Fruit fly (Drosophila melanogaster) whole organism, embryonic: ENCODE data around the gene DCTN6-p27.

Experiments used
- Atf-2 ChIP-seq: fragments of 200-800 bp; sonication (Bioruptor generic); optimal IDR thresholded peaks from 2 replicates; lab custom pipeline; 2016; ENCODE audit warnings: missing biosample characterization, missing genetic modification characterization
- Atf6 ChIP-seq: fragments of 200-800 bp; sonication (Bioruptor generic); IDR thresholded peaks from 2 replicates; pipeline ENCODE4 v1.3.6; 2022; ENCODE audit warnings: missing biosample characterization, missing genetic modification characterization
- BEAF-32 ChIP-seq: fragments of 200-800 bp; sonication (Bioruptor generic); optimal IDR thresholded peaks from 3 replicates; lab custom pipeline; 2017; ENCODE audit warnings: missing biosample characterization, missing genetic modification characterization, mild to moderate bottlenecking, moderate library complexity, missing genetic modification reagents
- CG10431 ChIP-seq: fragments of 200-800 bp; sonication (Bioruptor generic); optimal IDR thresholded peaks from 3 replicates; lab custom pipeline; 2018; ENCODE audit warnings: missing biosample characterization, mild to moderate bottlenecking, missing genetic modification characterization
- CG10979 ChIP-seq: fragments of 200-800 bp; sonication (Bioruptor generic); optimal IDR thresholded peaks from 2 replicates; lab custom pipeline; 2018; ENCODE audit warnings: missing biosample characterization, mild to moderate bottlenecking, missing genetic modification characterization, moderate library complexity
- CG12236 ChIP-seq: fragments of 200-800 bp; sonication (Bioruptor generic); optimal IDR thresholded peaks from 2 replicates; lab custom pipeline; 2016; ENCODE audit warnings: missing biosample characterization, missing genetic modification characterization
- CG12659 ChIP-seq: fragments of 200-800 bp; sonication (Bioruptor generic); optimal IDR thresholded peaks from 3 replicates; lab custom pipeline; 2017; ENCODE audit warnings: mild to moderate bottlenecking, missing biosample characterization, missing genetic modification reagents, missing genetic modification characterization
- CG14014 ChIP-seq: fragments of 200-800 bp; sonication (Bioruptor generic); IDR thresholded peaks from 2 replicates; pipeline ENCODE4 v1.3.6; 2022; ENCODE audit warnings: missing biosample characterization, missing genetic modification characterization
- CG14710 ChIP-seq: fragments of 200-800 bp; sonication (Bioruptor generic); optimal IDR thresholded peaks from 3 replicates; lab custom pipeline; 2019; ENCODE audit warnings: missing biosample characterization, mild to moderate bottlenecking, missing genetic modification characterization, moderate library complexity
- CG1603 ChIP-seq: fragments of 200-800 bp; sonication (Bioruptor generic); optimal IDR thresholded peaks from 2 replicates; lab custom pipeline; 2019; ENCODE audit warnings: missing biosample characterization, mild to moderate bottlenecking, missing genetic modification characterization, moderate library complexity
- CG17612 ChIP-seq: fragments of 200-800 bp; sonication (Bioruptor generic); IDR thresholded peaks from 2 replicates; pipeline ENCODE4 v1.3.6; 2022; ENCODE audit warnings: missing biosample characterization, missing genetic modification characterization
- CG18619 ChIP-seq: fragments of 200-800 bp; sonication (Bioruptor generic); optimal IDR thresholded peaks from 3 replicates; lab custom pipeline; 2017; ENCODE audit warnings: missing biosample characterization, mild to moderate bottlenecking, missing genetic modification characterization
- CG31365 ChIP-seq: fragments of 200-800 bp; sonication (Bioruptor generic); optimal IDR thresholded peaks from 2 replicates; lab custom pipeline; 2018; ENCODE audit warnings: missing biosample characterization, mild to moderate bottlenecking, missing genetic modification characterization
- CG31388 ChIP-seq: fragments of 200-800 bp; sonication (Bioruptor generic); optimal IDR thresholded peaks from 2 replicates; lab custom pipeline; 2016; ENCODE audit warnings: missing biosample characterization, missing genetic modification characterization
- CG32532 ChIP-seq: fragments of 200-800 bp; sonication (Bioruptor generic); IDR thresholded peaks from 2 replicates; pipeline ENCODE4 v1.3.6; 2022; ENCODE audit warnings: missing biosample characterization, missing genetic modification characterization
- CG33557 ChIP-seq: fragments of 200-800 bp; sonication (Bioruptor generic); optimal IDR thresholded peaks from 2 replicates; lab custom pipeline; 2019; ENCODE audit warnings: missing biosample characterization, mild to moderate bottlenecking, missing genetic modification characterization, moderate library complexity
- CG4328 ChIP-seq: fragments of 200-800 bp; sonication (Bioruptor generic); optimal IDR thresholded peaks from 3 replicates; lab custom pipeline; 2017; ENCODE audit warnings: missing biosample characterization, missing genetic modification reagents, missing genetic modification characterization
- CG5180 ChIP-seq: fragments of 200-800 bp; sonication (Bioruptor generic); optimal IDR thresholded peaks from 3 replicates; lab custom pipeline; 2017; ENCODE audit warnings: missing biosample characterization, missing genetic modification characterization, mild to moderate bottlenecking, moderate library complexity, missing genetic modification reagents
- CG5245 ChIP-seq: fragments of 200-800 bp; sonication (Bioruptor generic); optimal IDR thresholded peaks from 3 replicates; lab custom pipeline; 2016; ENCODE audit warnings: missing biosample characterization, missing genetic modification characterization
- CG5953 ChIP-seq: fragments of 200-800 bp; sonication (Bioruptor generic); IDR thresholded peaks from 2 replicates; pipeline ENCODE4 v1.3.6; 2022; ENCODE audit warnings: missing biosample characterization, missing genetic modification characterization
- CG6175 ChIP-seq: fragments of 200-800 bp; sonication (Bioruptor generic); IDR thresholded peaks from 3 replicates; pipeline ENCODE4 v1.3.6; 2022; ENCODE audit warnings: missing biosample characterization, missing genetic modification characterization
- CG6272 ChIP-seq: fragments of 200-800 bp; sonication (Bioruptor generic); IDR thresholded peaks from 2 replicates; pipeline ENCODE4 v1.3.6; 2022; ENCODE audit warnings: missing biosample characterization, missing genetic modification characterization
- CG6791 ChIP-seq: fragments of 200-800 bp; sonication (Bioruptor generic); IDR thresholded peaks from 3 replicates; pipeline ENCODE4 v1.3.6; 2022; ENCODE audit warnings: missing biosample characterization, missing genetic modification characterization; ENCODE audit not compliant: partially characterized antibody
- CG6854 ChIP-seq: fragments of 200-800 bp; sonication (Bioruptor generic); optimal IDR thresholded peaks from 3 replicates; lab custom pipeline; 2017; ENCODE audit warnings: missing biosample characterization, mild to moderate bottlenecking, missing genetic modification characterization
- CG7745 ChIP-seq: fragments of 200-800 bp; sonication (Bioruptor generic); optimal IDR thresholded peaks from 2 replicates; lab custom pipeline; 2018; ENCODE audit warnings: missing biosample characterization, mild to moderate bottlenecking, missing genetic modification characterization, moderate library complexity
- CG7987 ChIP-seq: fragments of 200-800 bp; sonication (Bioruptor generic); optimal IDR thresholded peaks from 2 replicates; lab custom pipeline; 2018; ENCODE audit warnings: missing biosample characterization, mild to moderate bottlenecking, missing genetic modification characterization, moderate library complexity
- CG8281 ChIP-seq: fragments of 200-800 bp; sonication (Bioruptor generic); optimal IDR thresholded peaks from 2 replicates; lab custom pipeline; 2018; ENCODE audit warnings: missing biosample characterization, mild to moderate bottlenecking, missing genetic modification characterization, moderate library complexity
- CG9797 ChIP-seq: fragments of 200-800 bp; sonication (Bioruptor generic); optimal IDR thresholded peaks from 3 replicates; lab custom pipeline; 2018; ENCODE audit warnings: missing biosample characterization, mild to moderate bottlenecking, missing genetic modification characterization
- Doc3 ChIP-seq: fragments of 200-800 bp; sonication (Bioruptor generic); IDR thresholded peaks from 3 replicates; pipeline ENCODE4 v1.3.6; 2022; ENCODE audit warnings: missing biosample characterization, missing genetic modification characterization; ENCODE audit not compliant: partially characterized antibody
- Dref ChIP-seq: fragments of 200-800 bp; sonication (Bioruptor generic); IDR thresholded peaks from 2 replicates; pipeline ENCODE4 v1.3.6; 2022; ENCODE audit warnings: missing biosample characterization, missing genetic modification characterization
- Tbp ChIP-seq: fragments of >200 bp; optimal IDR thresholded peaks from 2 replicates; lab custom pipeline; 2018; ENCODE audit warnings: missing biosample characterization, missing genetic modification characterization
- ash1 ChIP-seq: fragments of 200-800 bp; sonication (Bioruptor generic); optimal IDR thresholded peaks from 2 replicates; lab custom pipeline; 2018; ENCODE audit warnings: missing biosample characterization, mild to moderate bottlenecking, missing genetic modification characterization
- ci ChIP-seq: fragments of 200-800 bp; sonication (Bioruptor generic); IDR thresholded peaks from 3 replicates; pipeline ENCODE4 v1.3.6; 2022; ENCODE audit warnings: missing biosample characterization, missing genetic modification characterization
- da ChIP-seq: fragments of 200-800 bp; sonication (Bioruptor generic); optimal IDR thresholded peaks from 2 replicates; lab custom pipeline; 2016; ENCODE audit warnings: missing biosample characterization, missing genetic modification characterization
- dati ChIP-seq: fragments of 200-800 bp; sonication (Bioruptor generic); IDR thresholded peaks from 2 replicates; pipeline ENCODE4 v1.3.6; 2022; ENCODE audit warnings: missing biosample characterization, missing genetic modification characterization
- exex ChIP-seq: fragments of 200-800 bp; sonication (Bioruptor generic); optimal IDR thresholded peaks from 4 replicates; lab custom pipeline; 2018; ENCODE audit warnings: missing biosample characterization, mild to moderate bottlenecking, missing genetic modification characterization, moderate library complexity
- gt ChIP-seq: fragments of 200-800 bp; sonication (Bioruptor generic); IDR thresholded peaks from 2 replicates; pipeline ENCODE4 v1.3.6; 2022; ENCODE audit warnings: missing biosample characterization, missing genetic modification characterization
- her ChIP-seq: fragments of 200-800 bp; sonication (Bioruptor generic); optimal IDR thresholded peaks from 2 replicates; lab custom pipeline; 2016; ENCODE audit warnings: missing biosample characterization, missing genetic modification characterization
- kni ChIP-seq: fragments of 200-800 bp; sonication (Bioruptor generic); optimal IDR thresholded peaks from 3 replicates; lab custom pipeline; 2017; ENCODE audit warnings: mild to moderate bottlenecking, missing biosample characterization, missing genetic modification reagents, missing genetic modification characterization
- lab ChIP-seq: fragments of 200-800 bp; sonication (Bioruptor generic); optimal IDR thresholded peaks from 3 replicates; lab custom pipeline; 2017; ENCODE audit warnings: missing biosample characterization, missing genetic modification characterization, mild to moderate bottlenecking, moderate library complexity, missing genetic modification reagents
- lbe ChIP-seq: fragments of 200-800 bp; sonication (Bioruptor generic); optimal IDR thresholded peaks from 2 replicates; lab custom pipeline; 2016; ENCODE audit warnings: missing biosample characterization, mild to moderate bottlenecking, missing genetic modification characterization
- mam ChIP-seq: fragments of 200-800 bp; sonication (Bioruptor generic); optimal IDR thresholded peaks from 3 replicates; lab custom pipeline; 2016; ENCODE audit warnings: missing biosample characterization, missing genetic modification characterization
- otp ChIP-seq: fragments of 200-800 bp; sonication (Bioruptor generic); IDR thresholded peaks from 3 replicates; pipeline ENCODE4, ENCODE4 v1.3.6; 2022; ENCODE audit warnings: missing biosample characterization, missing genetic modification characterization
- p53 ChIP-seq: fragments of 200-800 bp; sonication (Bioruptor generic); optimal IDR thresholded peaks from 2 replicates; lab custom pipeline; 2016; ENCODE audit warnings: missing biosample characterization, missing genetic modification characterization
- pnt ChIP-seq: fragments of 200-800 bp; sonication (Bioruptor generic); optimal IDR thresholded peaks from 3 replicates; lab custom pipeline; 2016; ENCODE audit warnings: missing biosample characterization, missing genetic modification characterization
- seq ChIP-seq: fragments of 200-800 bp; sonication (Bioruptor generic); IDR thresholded peaks from 2 replicates; pipeline ENCODE4 v1.3.6; 2022; ENCODE audit warnings: missing biosample characterization, missing genetic modification characterization
- ssp ChIP-seq: fragments of 200-800 bp; sonication (Bioruptor generic); IDR thresholded peaks from 2 replicates; pipeline ENCODE4 v1.3.6; 2022; ENCODE audit warnings: missing biosample characterization, missing genetic modification characterization
- stc ChIP-seq: fragments of 200-800 bp; sonication (Bioruptor generic); IDR thresholded peaks from 2 replicates; pipeline ENCODE4 v1.3.6; 2022; ENCODE audit warnings: missing biosample characterization, missing genetic modification characterization
- trem ChIP-seq: fragments of 200-800 bp; optimal IDR thresholded peaks from 3 replicates; lab custom pipeline; 2019; ENCODE audit warnings: missing biosample characterization, mild to moderate bottlenecking, missing genetic modification characterization, moderate library complexity
- zf30C ChIP-seq: fragments of 200-800 bp; sonication (Bioruptor generic); optimal IDR thresholded peaks from 3 replicates; lab custom pipeline; 2018; ENCODE audit warnings: missing biosample characterization, mild to moderate bottlenecking, missing genetic modification characterization

Gene DCTN6-p27

dm6 chr2L:19158005-19158666 lies 26.0 kb downstream of the DCTN6-p27 start (continued):
- TF ChIP-seq trem (tag; lab: Kevin White, UChicago): peak; percentile 21
- no peak for TF ChIP-seq ssp
- peak; percentile 62 for TF ChIP-seq CG6854 (GFP tag; lab: Kevin White, UChicago)
- TF ChIP-seq CG1603: peak; percentile 37
- TF ChIP-seq CG5953 (GFP tag; lab: Robert Waterston, UW): 0 out of 2 replicates have a peak, but pooled peaks have one; percentile 9
- TF ChIP-seq CG7745 (tag; lab: Kevin White, UChicago): no peak
- TF ChIP-seq exex: peak; percentile 6
- TF ChIP-seq zf30C (GFP tag; lab: Kevin White, UChicago): peak; percentile 41
- peak; percentile 57 for TF ChIP-seq CG32532 (GFP tag; lab: Robert Waterston, UW)
- no peak for TF ChIP-seq Dref (GFP tag; lab: Robert Waterston, UW)
- peak; percentile 39 for TF ChIP-seq her (GFP tag; lab: Kevin White, UChicago)
- peak; percentile 8 for TF ChIP-seq CG10979 (tag; lab: Kevin White, UChicago)
- TF ChIP-seq Atf-2 (GFP tag; lab: Kevin White, UChicago): peak; percentile 8
- TF ChIP-seq CG7987 (GFP tag; lab: Kevin White, UChicago): peak; percentile 67
- no peak for TF ChIP-seq Doc3 (GFP tag; lab: Robert Waterston, UW)
- no peak for TF ChIP-seq gt (GFP tag; lab: Robert Waterston, UW)
- TF ChIP-seq CG4328: no peak
- TF ChIP-seq da (GFP tag; lab: Kevin White, UChicago): no peak
- TF ChIP-seq CG33557: no peak
- peak; percentile 50 for TF ChIP-seq lbe (GFP tag; lab: Kevin White, UChicago)
- no peak for TF ChIP-seq ci (GFP tag; lab: Robert Waterston, UW)
- TF ChIP-seq CG12659 (GFP tag; lab: Kevin White, UChicago): peak; percentile 29
- no peak for TF ChIP-seq seq (GFP tag; lab: Robert Waterston, UW)
- no peak for TF ChIP-seq CG6272 (GFP tag; lab: Robert Waterston, UW)
- no peak; the same call in 1 of the 2 replicates for TF ChIP-seq stc (GFP tag; lab: Robert Waterston, UW)
- 0 out of 2 replicates have a peak, but pooled peaks have one; percentile 18 for TF ChIP-seq Atf6 (GFP tag; lab: Robert Waterston, UW)
- no peak for TF ChIP-seq dati (GFP tag; lab: Robert Waterston, UW)
- no peak for TF ChIP-seq CG14710
- TF ChIP-seq CG6791 (GFP tag; lab: Robert Waterston, UW): 0 out of 3 replicates have a peak, but pooled peaks have one; percentile 5
- no peak for TF ChIP-seq CG9797
- peak; percentile 96 for TF ChIP-seq kni
- TF ChIP-seq CG8281 (tag; lab: Kevin White, UChicago): no peak
- TF ChIP-seq lab: peak; percentile 77
- TF ChIP-seq pnt: no peak
- TF ChIP-seq CG31388: no peak
- TF ChIP-seq CG12236 (GFP tag; lab: Kevin White, UChicago): no peak
- TF ChIP-seq CG31365 (tag; lab: Kevin White, UChicago): peak; percentile 30
- no peak for TF ChIP-seq CG17612 (GFP tag; lab: Robert Waterston, UW)
- no peak for TF ChIP-seq CG6175 (GFP tag; lab: Robert Waterston, UW)
- TF ChIP-seq CG14014: no peak
- TF ChIP-seq otp (GFP tag; lab: Robert Waterston, UW): peak; percentile 39; the same call in 1 of the 3 replicates
- no peak for TF ChIP-seq CG18619 (GFP tag; lab: Kevin White, UChicago)
- TF ChIP-seq p53 (GFP tag; lab: Kevin White, UChicago): no peak
- peak; percentile 20 for TF ChIP-seq CG10431 (GFP tag; lab: Kevin White, UChicago)
- TF ChIP-seq mam (GFP tag; lab: Kevin White, UChicago): no peak
- TF ChIP-seq CG5180 (GFP tag; lab: Kevin White, UChicago): peak; percentile 50
- TF ChIP-seq ash1 (GFP tag; lab: Kevin White, UChicago): peak; percentile 76
- no peak for TF ChIP-seq Tbp
- TF ChIP-seq BEAF-32 (GFP tag; lab: Kevin White, UChicago): no peak
- TF ChIP-seq CG5245 (GFP tag; lab: Kevin White, UChicago): no peak
